Worm (Caenorhabditis elegans) whole organism, L3 larva: Measurements from ENCODE around the gene C04C3.6.

ENCODE experiments used
- aly-2 ChIP-seq: fragments of 150-350 bp; optimal IDR thresholded peaks from 2 replicates; lab custom pipeline; 2014; ENCODE audit warnings: missing biosample characterization, missing genetic modification characterization
- ama-1 ChIP-seq: fragments of 150-350 bp; optimal IDR thresholded peaks from 2 replicates; lab custom pipeline; 2018
- elt-1 ChIP-seq: fragments of 150-350 bp; optimal IDR thresholded peaks from 2 replicates; lab custom pipeline; 2014; ENCODE audit warnings: missing biosample characterization, missing genetic modification characterization
- nhr-77 ChIP-seq: fragments of 150-350 bp; optimal IDR thresholded peaks from 2 replicates; lab custom pipeline; 2014; ENCODE audit warnings: missing biosample characterization, missing genetic modification characterization
- snpc-4 ChIP-seq: fragments of 150-350 bp; optimal IDR thresholded peaks from 2 replicates; lab custom pipeline; 2014; ENCODE audit warnings: missing biosample characterization, missing genetic modification characterization
- zag-1 ChIP-seq: fragments of 150-350 bp; optimal IDR thresholded peaks from 2 replicates; lab custom pipeline; 2014; ENCODE audit warnings: missing biosample characterization, missing genetic modification characterization

- TF ChIP-seq zag-1 (tag; lab: Kevin White, UChicago) (no peak), elt-1 (no peak), nhr-77 (tag; lab: Kevin White, UChicago) (no peak), ama-1 (lab: Kevin White, UChicago) (no peak), snpc-4 (no peak), aly-2 (tag; lab: Kevin White, UChicago) (no peak)
These were observed 22.2 kb upstream of the C04C3.6 start, which contains the start of gene F58E2.5 for ce11 chrIV:3444614-3445013.
